Worm (Caenorhabditis elegans) whole organism, late embryonic: ENCODE results near the gene R160.14.

ENCODE experiments used
- C38D4.7 ChIP-seq: fragments of 200-800 bp; sonication (Bioruptor generic); optimal IDR thresholded peaks from 2 replicates; lab custom pipeline; 2018; ENCODE audit warnings: mild to moderate bottlenecking, missing genetic modification characterization, moderate library complexity, missing compliant biosample characterization
- T23F11.4 ChIP-seq: fragments of 200-800 bp; sonication (Bioruptor generic); optimal IDR thresholded peaks from 2 replicates; lab custom pipeline; 2018; ENCODE audit warnings: mild to moderate bottlenecking, missing genetic modification characterization, missing compliant biosample characterization
- ama-1 ChIP-seq: fragments of 150-350 bp; optimal IDR thresholded peaks from 2 replicates; lab custom pipeline; 2014
- dmd-4 ChIP-seq: sonication (generic microtip); optimal IDR thresholded peaks from 2 replicates; lab custom pipeline; 2016; ENCODE audit warnings: borderline replicate concordance, missing genetic modification characterization, missing compliant biosample characterization
- elt-2 ChIP-seq: sonication (generic microtip); optimal IDR thresholded peaks from 2 replicates; lab custom pipeline; 2016; ENCODE audit warnings: missing genetic modification reagents, missing genetic modification characterization, missing compliant biosample characterization
- lim-6 ChIP-seq: sonication (generic microtip); optimal IDR thresholded peaks from 2 replicates; lab custom pipeline; 2016; ENCODE audit warnings: missing genetic modification characterization, missing compliant biosample characterization
- mec-3 ChIP-seq: sonication (generic microtip); optimal IDR thresholded peaks from 2 replicates; lab custom pipeline; 2016; ENCODE audit warnings: borderline replicate concordance, missing genetic modification characterization, missing compliant biosample characterization
- nhr-11 ChIP-seq: fragments of 150-350 bp; optimal IDR thresholded peaks from 2 replicates; lab custom pipeline; 2014; ENCODE audit warnings: missing biosample characterization, missing genetic modification characterization
- pqm-1 ChIP-seq: sonication (generic microtip); optimal IDR thresholded peaks from 2 replicates; lab custom pipeline; 2016; ENCODE audit warnings: missing genetic modification characterization, missing compliant biosample characterization
- pros-1 ChIP-seq: fragments of 150-350 bp; optimal IDR thresholded peaks from 2 replicates; lab custom pipeline; 2014; ENCODE audit warnings: missing biosample characterization, missing genetic modification reagents, missing genetic modification characterization
- sox-4 ChIP-seq: sonication (generic microtip); optimal IDR thresholded peaks from 2 replicates; lab custom pipeline; 2017; ENCODE audit warnings: mild to moderate bottlenecking, missing genetic modification characterization, inconsistent platforms, missing compliant biosample characterization
- tbx-2 ChIP-seq: sonication (generic microtip); optimal IDR thresholded peaks from 2 replicates; lab custom pipeline; 2016; ENCODE audit warnings: missing genetic modification characterization, missing compliant biosample characterization
- tbx-7 ChIP-seq: sonication (generic microtip); optimal IDR thresholded peaks from 2 replicates; lab custom pipeline; 2016; ENCODE audit warnings: missing genotype, missing genetic modification characterization, missing compliant biosample characterization

ce11 chrX:4368800-4369199, 3.1 kb downstream of the R160.14 start, which contains the start of gene R160.4:
- TF ChIP-seq tbx-7 (no peak), mec-3 (tag; lab: Kevin White, UChicago) (no peak), sox-4 (tag; lab: Kevin White, UChicago) (no peak), ama-1 (lab: Kevin White, UChicago) (no peak), pqm-1 (tag; lab: Kevin White, UChicago) (no peak), dmd-4 (tag; lab: Kevin White, UChicago) (no peak), pros-1 (tag; lab: Kevin White, UChicago) (no peak), elt-2 (no peak), tbx-2 (tag; lab: Kevin White, UChicago) (no peak), C38D4.7 (GFP tag; lab: Kevin White, UChicago) (no peak), T23F11.4 (GFP tag; lab: Kevin White, UChicago) (no peak), lim-6 (tag; lab: Kevin White, UChicago) (no peak), nhr-11 (tag; lab: Kevin White, UChicago) (no peak)
